Worm (Caenorhabditis elegans): ENCODE results near the gene sdz-16.

sdz-16 gene

DNA sequence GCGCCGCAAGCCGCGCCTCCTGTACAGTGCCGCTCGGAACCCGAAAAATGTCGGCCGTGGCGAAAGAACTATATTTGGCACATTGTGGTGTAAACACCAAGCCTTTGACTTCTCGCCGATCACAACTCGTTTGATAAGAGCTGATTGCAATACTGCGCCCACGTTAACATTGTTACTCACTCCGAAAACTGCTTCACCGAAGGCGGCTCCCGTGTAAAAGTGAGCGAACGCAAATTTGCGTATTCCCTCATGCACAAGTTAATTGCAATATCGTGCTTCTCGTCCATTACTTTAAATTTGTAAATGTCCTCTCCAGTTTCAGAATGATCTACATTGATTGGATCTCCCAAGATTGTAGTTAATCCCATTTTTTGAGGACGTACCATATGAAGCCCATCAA lies 43.6 kb downstream of the sdz-16 start:
- TF ChIP-seq ceh-34 (tag; optimal IDR thresholded peaks at IDR 0.05) (no peak), fax-1 (tag; optimal IDR thresholded peaks at IDR 0.05) (no peak), ceh-2 (tag; optimal IDR thresholded peaks at IDR 0.05) (no peak), nfya-1 (tag; optimal IDR thresholded peaks at IDR 0.05) (no peak), ztf-16 (tag; optimal IDR thresholded peaks at IDR 0.05) (no peak), elt-4 (tag; optimal IDR thresholded peaks at IDR 0.05) (no peak), hlh-30 (tag; optimal IDR thresholded peaks at IDR 0.05; ENCODE audit: insufficient read depth) (no peak)
